Fruit fly (Drosophila melanogaster) whole organism, embryonic: ENCODE data around the gene CG34176.

Experiments used
- Atf3 ChIP-seq: fragments of 200-800 bp; sonication (Bioruptor generic); optimal IDR thresholded peaks from 3 replicates; lab custom pipeline; 2016; ENCODE audit warnings: missing biosample characterization, missing genetic modification characterization
- BEAF-32 ChIP-seq: fragments of 200-800 bp; sonication (Bioruptor generic); optimal IDR thresholded peaks from 3 replicates; lab custom pipeline; 2017; ENCODE audit warnings: missing biosample characterization, missing genetic modification characterization, mild to moderate bottlenecking, moderate library complexity, missing genetic modification reagents
- CG10209 ChIP-seq: fragments of 200-800 bp; sonication (Bioruptor generic); optimal IDR thresholded peaks from 3 replicates; lab custom pipeline; 2017; ENCODE audit warnings: missing biosample characterization, mild to moderate bottlenecking, missing genetic modification characterization, missing genetic modification reagents
- CG1024 ChIP-seq: fragments of 200-800 bp; sonication (Bioruptor generic); IDR thresholded peaks from 2 replicates; pipeline ENCODE4 v1.3.6; 2022; ENCODE audit warnings: missing biosample characterization, missing genetic modification characterization
- CG10565 ChIP-seq: fragments of 200-800 bp; sonication (Bioruptor generic); optimal IDR thresholded peaks from 3 replicates; lab custom pipeline; 2016; ENCODE audit warnings: missing biosample characterization, mild to moderate bottlenecking, missing genetic modification characterization
- CG11093 ChIP-seq: fragments of 200-800 bp; sonication (Bioruptor generic); IDR thresholded peaks from 3 replicates; pipeline ENCODE4 v1.3.6; 2022; ENCODE audit warnings: missing biosample characterization, missing genetic modification characterization
- CG11398 ChIP-seq: fragments of 200-800 bp; sonication (Bioruptor generic); optimal IDR thresholded peaks from 2 replicates; lab custom pipeline; 2016; ENCODE audit warnings: missing biosample characterization, missing genetic modification characterization
- CG12104 ChIP-seq: fragments of 200-800 bp; sonication (Bioruptor generic); optimal IDR thresholded peaks from 3 replicates; lab custom pipeline; 2016; ENCODE audit warnings: missing biosample characterization, missing genetic modification characterization
- CG12769 ChIP-seq: fragments of 200-800 bp; sonication (Bioruptor generic); optimal IDR thresholded peaks from 2 replicates; lab custom pipeline; 2019; ENCODE audit warnings: missing biosample characterization, mild to moderate bottlenecking, missing genetic modification characterization, moderate library complexity
- CG17802 ChIP-seq: fragments of 200-800 bp; sonication (Bioruptor generic); optimal IDR thresholded peaks from 2 replicates; lab custom pipeline; 2018; ENCODE audit warnings: missing biosample characterization, mild to moderate bottlenecking, missing genetic modification characterization, moderate library complexity
- CG18476 ChIP-seq: fragments of 200-800 bp; sonication (Bioruptor generic); optimal IDR thresholded peaks from 2 replicates; lab custom pipeline; 2016; ENCODE audit warnings: missing biosample characterization, mild to moderate bottlenecking, missing genetic modification characterization
- CG2120 ChIP-seq: fragments of 200-800 bp; sonication (Bioruptor generic); optimal IDR thresholded peaks from 3 replicates; lab custom pipeline; 2016; ENCODE audit warnings: missing biosample characterization, missing genetic modification characterization
- CG2875 ChIP-seq: fragments of 200-800 bp; sonication (Bioruptor generic); optimal IDR thresholded peaks from 2 replicates; lab custom pipeline; 2017; ENCODE audit warnings: missing biosample characterization, mild to moderate bottlenecking, missing genetic modification characterization, missing genetic modification reagents
- CG30431 ChIP-seq: fragments of 200-800 bp; sonication (Bioruptor generic); optimal IDR thresholded peaks from 2 replicates; lab custom pipeline; 2017; ENCODE audit warnings: missing biosample characterization, missing genetic modification characterization
- CG33557 ChIP-seq: fragments of 200-800 bp; sonication (Bioruptor generic); optimal IDR thresholded peaks from 2 replicates; lab custom pipeline; 2019; ENCODE audit warnings: missing biosample characterization, mild to moderate bottlenecking, missing genetic modification characterization, moderate library complexity
- CG6689 ChIP-seq: fragments of 200-800 bp; sonication (Bioruptor generic); IDR thresholded peaks from 2 replicates; pipeline ENCODE4 v1.3.6; 2022; ENCODE audit warnings: missing biosample characterization, missing genetic modification characterization
- CoRest ChIP-seq: fragments of 200-800 bp; sonication (Bioruptor generic); optimal IDR thresholded peaks from 3 replicates; lab custom pipeline; 2018; ENCODE audit warnings: missing biosample characterization, mild to moderate bottlenecking, missing genetic modification characterization, moderate library complexity
- Dref ChIP-seq: fragments of 200-800 bp; sonication (Bioruptor generic); IDR thresholded peaks from 2 replicates; pipeline ENCODE4 v1.3.6; 2022; ENCODE audit warnings: missing biosample characterization, missing genetic modification characterization
- Ets65A ChIP-seq: fragments of 200-800 bp; sonication (Bioruptor generic); peaks from one replicate; lab custom pipeline; 2016; ENCODE audit warnings: missing biosample characterization, missing genetic modification characterization
- Ets97D ChIP-seq: fragments of 200-800 bp; sonication (Bioruptor generic); optimal IDR thresholded peaks from 3 replicates; lab custom pipeline; 2016; ENCODE audit warnings: missing biosample characterization, missing genetic modification characterization
- Hr78 ChIP-seq, 2 experiments: fragments of 200-800 bp in 1 of 2; fragments of >200 bp in 1 of 2; sonication (Bioruptor generic) in 1 of 2; optimal IDR thresholded peaks; 2 replicates each; lab custom pipeline; 2017 to 2019; ENCODE audit warnings: missing biosample characterization in 2 of 2, missing genetic modification characterization in 2 of 2, mild to moderate bottlenecking in 1 of 2, moderate library complexity in 1 of 2
- Jarid2 ChIP-seq: fragments of 200-800 bp; sonication (Bioruptor generic); optimal IDR thresholded peaks from 3 replicates; lab custom pipeline; 2017; ENCODE audit warnings: mild to moderate bottlenecking, missing biosample characterization, missing genetic modification reagents, missing genetic modification characterization
- NFAT ChIP-seq: fragments of 200-800 bp; sonication (Bioruptor generic); IDR thresholded peaks from 2 replicates; pipeline ENCODE4 v1.3.6; 2022; ENCODE audit warnings: missing biosample characterization, missing genetic modification characterization
- Nf-YC ChIP-seq: fragments of 200-800 bp; optimal IDR thresholded peaks from 3 replicates; lab custom pipeline; 2019; ENCODE audit warnings: missing biosample characterization, mild to moderate bottlenecking, missing genetic modification characterization, moderate library complexity
- Optix ChIP-seq: fragments of 200-800 bp; sonication (Bioruptor generic); IDR thresholded peaks from 3 replicates; pipeline ENCODE4 v1.3.6; 2022; ENCODE audit warnings: missing biosample characterization, missing genetic modification characterization
- Sry-δ ChIP-seq: fragments of 200-800 bp; sonication (Bioruptor generic); optimal IDR thresholded peaks from 2 replicates; lab custom pipeline; 2016; ENCODE audit warnings: missing biosample characterization, missing genetic modification characterization
- ara ChIP-seq: fragments of 200-800 bp; sonication (Bioruptor generic); IDR thresholded peaks from 2 replicates; pipeline ENCODE4 v1.3.6; 2022; ENCODE audit warnings: missing biosample characterization, missing genetic modification characterization
- bigmax ChIP-seq: fragments of 200-800 bp; sonication (Bioruptor generic); optimal IDR thresholded peaks from 2 replicates; lab custom pipeline; 2018; ENCODE audit warnings: missing biosample characterization, mild to moderate bottlenecking, missing genetic modification characterization
- cas ChIP-seq: fragments of 200-800 bp; sonication (Bioruptor generic); IDR thresholded peaks from 2 replicates; pipeline ENCODE4 v1.3.6; 2022; ENCODE audit warnings: missing biosample characterization, missing genetic modification characterization
- ci ChIP-seq: fragments of 200-800 bp; sonication (Bioruptor generic); IDR thresholded peaks from 3 replicates; pipeline ENCODE4 v1.3.6; 2022; ENCODE audit warnings: missing biosample characterization, missing genetic modification characterization
- crol ChIP-seq: fragments of 200-800 bp; sonication (Bioruptor generic); IDR thresholded peaks from 2 replicates; pipeline ENCODE4 v1.3.6; 2022; ENCODE audit warnings: missing biosample characterization, missing genetic modification characterization
- dm ChIP-seq: fragments of 200-800 bp; sonication (Bioruptor generic); optimal IDR thresholded peaks from 3 replicates; lab custom pipeline; 2016; ENCODE audit warnings: missing biosample characterization, missing genetic modification characterization
- dmrt11E ChIP-seq: fragments of 200-800 bp; sonication (Bioruptor generic); optimal IDR thresholded peaks from 3 replicates; lab custom pipeline; 2018; ENCODE audit warnings: missing biosample characterization, mild to moderate bottlenecking, missing genetic modification characterization, moderate library complexity
- insv ChIP-seq, 2 experiments: fragments of 200-800 bp; sonication (Bioruptor generic); optimal IDR thresholded peaks; 3 replicates each; lab custom pipeline; 2016 to 2018; ENCODE audit warnings: missing biosample characterization in 2 of 2, missing genetic modification characterization in 2 of 2
- knrl ChIP-seq: fragments of 200-800 bp; sonication (Bioruptor generic); IDR thresholded peaks from 3 replicates; pipeline ENCODE4 v1.3.6; 2022; ENCODE audit warnings: missing biosample characterization, missing genetic modification characterization; ENCODE audit not compliant: partially characterized antibody
- oc ChIP-seq: fragments of 200-800 bp; sonication (Bioruptor generic); optimal IDR thresholded peaks from 2 replicates; lab custom pipeline; 2018; ENCODE audit warnings: missing biosample characterization, mild to moderate bottlenecking, missing genetic modification characterization, moderate library complexity
- pnt ChIP-seq: fragments of 200-800 bp; sonication (Bioruptor generic); optimal IDR thresholded peaks from 3 replicates; lab custom pipeline; 2016; ENCODE audit warnings: missing biosample characterization, missing genetic modification characterization
- prd ChIP-seq, 3 experiments: fragments of >200 bp in 2 of 3; fragments of 200-800 bp in 1 of 3; sonication (Bioruptor generic) in 1 of 3; optimal IDR thresholded peaks in 2 of 3; IDR thresholded peaks in 1 of 3; 2 replicates in 2 of 3; 3 replicates in 1 of 3; pipeline versions ENCODE4 v1.3.6 to Lab custom; 2017 to 2022; ENCODE audit warnings: missing biosample characterization in 1 of 3, missing genetic modification characterization in 1 of 3
- psq ChIP-seq: fragments of 200-800 bp; sonication (Bioruptor generic); optimal IDR thresholded peaks from 2 replicates; lab custom pipeline; 2017; ENCODE audit warnings: missing biosample characterization, missing genetic modification characterization
- repo ChIP-seq: fragments of 200-800 bp; sonication (Bioruptor generic); optimal IDR thresholded peaks from 2 replicates; lab custom pipeline; 2016; ENCODE audit warnings: missing biosample characterization, missing genetic modification characterization
- row ChIP-seq: fragments of 200-800 bp; sonication (Bioruptor generic); IDR thresholded peaks from 3 replicates; pipeline ENCODE4 v1.3.6; 2022; ENCODE audit warnings: missing biosample characterization, missing genetic modification characterization
- sens-2 ChIP-seq: fragments of 200-800 bp; sonication (Bioruptor generic); IDR thresholded peaks from 2 replicates; pipeline ENCODE4 v1.3.6; 2022; ENCODE audit warnings: missing biosample characterization, missing genetic modification characterization
- shn ChIP-seq: fragments of 200-800 bp; sonication (Bioruptor generic); optimal IDR thresholded peaks from 3 replicates; lab custom pipeline; 2016; ENCODE audit warnings: missing biosample characterization, missing genetic modification characterization
- so ChIP-seq: fragments of 200-800 bp; sonication (Bioruptor generic); IDR thresholded peaks from 3 replicates; pipeline ENCODE4 v1.3.6; 2022; ENCODE audit warnings: missing biosample characterization, missing genetic modification characterization
- stc ChIP-seq: fragments of 200-800 bp; sonication (Bioruptor generic); IDR thresholded peaks from 2 replicates; pipeline ENCODE4 v1.3.6; 2022; ENCODE audit warnings: missing biosample characterization, missing genetic modification characterization
- tx ChIP-seq: fragments of 200-800 bp; sonication (Bioruptor generic); optimal IDR thresholded peaks from 2 replicates; lab custom pipeline; 2016; ENCODE audit warnings: missing biosample characterization, missing genetic modification characterization
- vfl ChIP-seq: fragments of 200-800 bp; sonication (Bioruptor generic); optimal IDR thresholded peaks from 2 replicates; lab custom pipeline; 2016; ENCODE audit warnings: missing biosample characterization, missing genetic modification characterization
- vvl ChIP-seq: fragments of 200-800 bp; sonication (Bioruptor generic); IDR thresholded peaks from 2 replicates; pipeline ENCODE4 v1.3.6; 2022; ENCODE audit warnings: missing biosample characterization, missing genetic modification characterization
- zf30C ChIP-seq: fragments of 200-800 bp; sonication (Bioruptor generic); optimal IDR thresholded peaks from 3 replicates; lab custom pipeline; 2018; ENCODE audit warnings: missing biosample characterization, mild to moderate bottlenecking, missing genetic modification characterization
- zfh1 ChIP-seq: fragments of 200-800 bp; sonication (Bioruptor generic); IDR thresholded peaks from 3 replicates; pipeline ENCODE4 v1.3.6; 2022; ENCODE audit warnings: missing biosample characterization, missing genetic modification characterization

The CG34176 gene

dm6 chr2L:4045185-4045814, 41.4 kb downstream of the CG34176 start (continued):
- TF ChIP-seq CG2120 (GFP tag; lab: Kevin White, UChicago): no peak
- TF ChIP-seq Sry-δ (GFP tag; lab: Kevin White, UChicago): peak; percentile 6
- peak; percentile 35 for TF ChIP-seq CG30431
- no peak for TF ChIP-seq BEAF-32 (GFP tag; lab: Kevin White, UChicago)
- no peak for TF ChIP-seq repo (GFP tag; lab: Kevin White, UChicago)
- peak; percentile 84 for TF ChIP-seq ci (GFP tag; lab: Robert Waterston, UW)
- TF ChIP-seq CG11093 (GFP tag; lab: Robert Waterston, UW): 0 out of 3 replicates have a peak, but pooled peaks have one; percentile 36
- TF ChIP-seq CG11398 (GFP tag; lab: Kevin White, UChicago): peak; percentile 3
- peak; percentile 66 for TF ChIP-seq CG6689 (GFP tag; lab: Robert Waterston, UW)
- TF ChIP-seq crol (GFP tag; lab: Robert Waterston, UW): peak; percentile 69
- TF ChIP-seq prd (optimal IDR thresholded peaks at IDR 0.05; lab: Kevin White, UChicago): no peak
- peak; percentile 77; the same call in 2 of the 3 replicates for TF ChIP-seq prd (GFP tag; IDR thresholded peaks at IDR 0.05; lab: Robert Waterston, UW)
- TF ChIP-seq pnt: peak; percentile 60
- TF ChIP-seq stc (GFP tag; lab: Robert Waterston, UW): peak; percentile 55; the same call in 1 of the 2 replicates
- peak; percentile 45 for TF ChIP-seq CG1024 (GFP tag; lab: Robert Waterston, UW)
- no peak for TF ChIP-seq cas (GFP tag; lab: Robert Waterston, UW)
- TF ChIP-seq CG2875 (GFP tag; lab: Kevin White, UChicago): peak; percentile 70
- TF ChIP-seq CG10209: peak; percentile 50
- TF ChIP-seq CoRest (tag; lab: Kevin White, UChicago): peak; percentile 60
- peak; percentile 70 for TF ChIP-seq row
- TF ChIP-seq CG12104 (GFP tag; lab: Kevin White, UChicago): peak; percentile 31
- TF ChIP-seq NFAT (GFP tag; lab: Robert Waterston, UW): no peak
- TF ChIP-seq Jarid2 (GFP tag; lab: Kevin White, UChicago): no peak
- peak; percentile 88 for TF ChIP-seq Ets65A (GFP tag; lab: Kevin White, UChicago)
- no peak for TF ChIP-seq Dref (GFP tag; lab: Robert Waterston, UW)
- peak; percentile 31; the same call in 1 of the 2 replicates for TF ChIP-seq sens-2 (GFP tag; lab: Robert Waterston, UW)
- peak; percentile 76 for TF ChIP-seq vvl (GFP tag; lab: Robert Waterston, UW)
- peak in 1 of 2 experiments; percentile 31 for TF ChIP-seq Hr78 (GFP tag; optimal IDR thresholded peaks at IDR 0.05; lab: Kevin White, UChicago)
- peak; percentile 41; the same call in 1 of the 3 replicates for TF ChIP-seq so (GFP tag; lab: Robert Waterston, UW)
- TF ChIP-seq CG12769 (tag; lab: Kevin White, UChicago): no peak
- TF ChIP-seq CG10565 (GFP tag; lab: Kevin White, UChicago): no peak
- no peak for TF ChIP-seq Ets97D (GFP tag; lab: Kevin White, UChicago)
- peak; percentile 52 for TF ChIP-seq shn (GFP tag; lab: Kevin White, UChicago)
- peak; percentile 41 for TF ChIP-seq Atf3 (GFP tag; lab: Kevin White, UChicago)
- TF ChIP-seq zf30C: peak; percentile 62
- no peak for TF ChIP-seq vfl (GFP tag; lab: Kevin White, UChicago)
- peak; percentile 83 for TF ChIP-seq zfh1
- no peak for TF ChIP-seq bigmax (GFP tag; lab: Kevin White, UChicago)
- TF ChIP-seq knrl (GFP tag; lab: Robert Waterston, UW): no peak
- TF ChIP-seq tx (GFP tag; lab: Kevin White, UChicago): no peak
- peak; percentile 71 for TF ChIP-seq CG33557
- no peak for TF ChIP-seq Nf-YC
- peak; percentile 7 for TF ChIP-seq CG18476
- TF ChIP-seq insv (GFP tag; optimal IDR thresholded peaks at IDR 0.05; lab: Kevin White, UChicago): no peak
- TF ChIP-seq dmrt11E (tag; lab: Kevin White, UChicago): peak; percentile 83
- TF ChIP-seq psq: peak; percentile 41
- TF ChIP-seq CG17802 (tag; lab: Kevin White, UChicago): no peak
- no peak for TF ChIP-seq dm
- no peak for TF ChIP-seq Optix (GFP tag; lab: Robert Waterston, UW)
- peak; percentile 71; the same call in 1 of the 2 replicates for TF ChIP-seq ara (GFP tag; lab: Robert Waterston, UW)
- peak; percentile 35 for TF ChIP-seq oc (tag; lab: Kevin White, UChicago)
